Worm (Caenorhabditis elegans) whole organism, L3 larva: Measurements from ENCODE around the gene nos-1.

ENCODE experiments used
- R02D3.7 ChIP-seq: fragments of 150-350 bp; optimal IDR thresholded peaks from 2 replicates; lab custom pipeline; 2014; ENCODE audit warnings: missing biosample characterization, missing genetic modification characterization
- daf-12 ChIP-seq: fragments of 150-350 bp; optimal IDR thresholded peaks from 2 replicates; lab custom pipeline; 2014; ENCODE audit warnings: missing biosample characterization, missing genetic modification reagents, missing genetic modification characterization
- elt-1 ChIP-seq: fragments of 150-350 bp; optimal IDR thresholded peaks from 2 replicates; lab custom pipeline; 2014; ENCODE audit warnings: missing biosample characterization, missing genetic modification characterization
- elt-3 ChIP-seq, 3 experiments: fragments of 150-350 bp in 1 of 3; sonication (generic microtip) in 2 of 3; optimal IDR thresholded peaks; 2 replicates in 2 of 3; 4 replicates in 1 of 3; lab custom pipeline; 2014 to 2017; ENCODE audit warnings: missing biosample characterization in 3 of 3, missing genetic modification characterization in 3 of 3
- lin-39 ChIP-seq: fragments of 150-350 bp; optimal IDR thresholded peaks from 2 replicates; lab custom pipeline; 2018; ENCODE audit warnings: missing biosample characterization, missing genetic modification reagents, missing genetic modification characterization
- mdl-1 ChIP-seq: fragments of 150-350 bp; optimal IDR thresholded peaks from 2 replicates; lab custom pipeline; 2014; ENCODE audit warnings: missing biosample characterization, missing genetic modification characterization
- nfya-1 ChIP-seq: sonication (generic microtip); optimal IDR thresholded peaks from 2 replicates; lab custom pipeline; 2017; ENCODE audit warnings: missing genetic modification characterization, mild to moderate bottlenecking, missing compliant biosample characterization, antibody characterized with exemption, moderate library complexity; ENCODE audit not compliant: insufficient read depth
- nhr-25 ChIP-seq: sonication (generic microtip); optimal IDR thresholded peaks from 2 replicates; lab custom pipeline; 2017; ENCODE audit warnings: missing biosample characterization, missing genetic modification characterization
- nhr-28 ChIP-seq: fragments of 150-350 bp; optimal IDR thresholded peaks from 2 replicates; lab custom pipeline; 2014; ENCODE audit warnings: missing biosample characterization, missing genetic modification characterization
- nhr-67 ChIP-seq: fragments of 150-350 bp; optimal IDR thresholded peaks from 2 replicates; lab custom pipeline; 2014; ENCODE audit warnings: missing biosample characterization, missing genetic modification characterization
- unc-39 ChIP-seq: sonication (generic microtip); optimal IDR thresholded peaks from 4 replicates; lab custom pipeline; 2017; ENCODE audit warnings: missing biosample characterization, missing genetic modification characterization
- unc-62 ChIP-seq: fragments of 150-350 bp; sonication (generic microtip); optimal IDR thresholded peaks from 4 replicates; lab custom pipeline; 2014; ENCODE audit warnings: missing biosample characterization, missing genetic modification reagents, missing genetic modification characterization
- zag-1 ChIP-seq: fragments of 150-350 bp; optimal IDR thresholded peaks from 2 replicates; lab custom pipeline; 2014; ENCODE audit warnings: missing biosample characterization, missing genetic modification characterization
- ztf-4 ChIP-seq: fragments of 150-350 bp; optimal IDR thresholded peaks from 2 replicates; lab custom pipeline; 2014; ENCODE audit warnings: missing biosample characterization, missing genetic modification characterization

DNA sequence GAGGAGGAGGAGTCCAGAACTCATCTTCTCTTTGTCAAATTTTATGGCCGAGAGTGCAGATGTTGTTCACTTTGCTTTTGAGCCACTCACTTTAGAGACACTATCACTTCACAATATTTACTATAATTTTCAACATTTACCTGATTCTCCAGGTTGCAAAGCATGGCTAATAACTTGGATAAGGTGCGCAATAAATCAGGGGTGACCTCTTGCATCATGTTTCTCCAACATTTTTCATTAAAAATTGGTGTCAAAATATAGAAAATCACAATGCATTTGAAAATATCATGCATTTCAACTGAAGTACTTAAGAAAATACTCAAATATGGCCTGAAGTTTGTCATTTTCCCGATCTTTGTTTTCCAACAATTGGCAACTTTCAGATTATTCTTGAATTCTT, 42.6 kb upstream of the nos-1 start:
- TF ChIP-seq elt-3 (tag; optimal IDR thresholded peaks at IDR 0.05; lab: Kevin White, UChicago): no peak
- TF ChIP-seq nhr-25 (tag; lab: Kevin White, UChicago): no peak
- TF ChIP-seq daf-12 (tag; lab: Kevin White, UChicago): no peak
- TF ChIP-seq unc-62 (GFP tag; lab: Kevin White, UChicago): no peak
- no peak for TF ChIP-seq nhr-67
- TF ChIP-seq lin-39 (tag; lab: Kevin White, UChicago): no peak
- TF ChIP-seq mdl-1 (tag; lab: Kevin White, UChicago): no peak
- no peak for TF ChIP-seq nhr-28
- TF ChIP-seq elt-1 (tag; lab: Kevin White, UChicago): no peak
- TF ChIP-seq zag-1 (tag; lab: Kevin White, UChicago): no peak
- TF ChIP-seq unc-39 (tag; lab: Kevin White, UChicago): no peak
- no peak for TF ChIP-seq ztf-4 (tag; lab: Kevin White, UChicago)
- TF ChIP-seq nfya-1 (tag; lab: Kevin White, UChicago): no peak
- no peak for TF ChIP-seq R02D3.7 (tag; lab: Kevin White, UChicago)
